Worm (Caenorhabditis elegans): ENCODE measurements around the gene F19C7.3.

ce11 chrIV:4647385-4647784 lies 50.5 kb downstream of the F19C7.3 start, which contains the start of gene F29B9.8:
- TF ChIP-seq nhr-25 (tag; optimal IDR thresholded peaks at IDR 0.05; ENCODE audit: borderline replicate concordance, insufficient read depth) (no peak), R02D3.7 (tag; optimal IDR thresholded peaks at IDR 0.05) (no peak), unc-39 (tag; optimal IDR thresholded peaks at IDR 0.05) (no peak), sdz-12 (GFP tag; optimal IDR thresholded peaks at IDR 0.05) (no peak), nhr-11 (tag; optimal IDR thresholded peaks at IDR 0.05) (no peak), dpl-1 (GFP tag; optimal IDR thresholded peaks at IDR 0.05) (no peak), cey-2 (tag; optimal IDR thresholded peaks at IDR 0.05; ENCODE audit: borderline replicate concordance, insufficient read depth) (no peak), nhr-28 (tag; optimal IDR thresholded peaks at IDR 0.05) (no peak), nhr-10 (tag; optimal IDR thresholded peaks at IDR 0.05) (no peak)
